Worm (Caenorhabditis elegans): ENCODE measurements around the gene snai-1.

The snai-1 gene

DNA sequence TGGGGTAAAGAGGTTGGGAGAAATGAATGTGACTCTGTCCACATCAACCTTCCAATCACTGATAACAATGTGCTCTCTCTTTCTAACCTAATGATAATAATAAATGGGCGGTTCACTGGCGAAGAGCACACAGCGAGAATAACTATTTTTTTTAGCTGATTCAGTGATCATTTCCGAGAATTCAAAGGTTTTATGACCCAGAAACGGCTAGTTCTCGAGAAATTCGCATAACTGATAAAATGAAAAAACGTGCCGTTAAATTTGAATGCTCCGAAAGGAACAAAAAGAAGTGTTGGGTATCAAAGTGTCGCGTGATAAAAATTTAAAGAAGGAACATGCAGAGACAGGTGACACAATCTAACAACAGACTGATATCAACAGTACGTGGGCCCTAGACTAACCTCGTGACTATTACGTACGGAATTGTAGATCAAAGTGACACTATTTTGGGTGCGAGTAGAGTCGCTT lies 17.7 kb downstream of the snai-1 start (continued):
- TF ChIP-seq nhr-28 (tag; optimal IDR thresholded peaks at IDR 0.05) (peak; percentile 67), saeg-2 (GFP tag; IDR thresholded peaks at IDR 0.05) (0 out of 2 replicates have a peak, but pooled peaks have one; percentile 10), T26A8.4 (GFP tag; IDR thresholded peaks at IDR 0.05) (0 out of 2 replicates have a peak, but pooled peaks have one; percentile 31), ceh-20 (GFP tag; IDR thresholded peaks at IDR 0.05) (0 out of 2 replicates have a peak, but pooled peaks have one; percentile 33), Y75B8A.6 (GFP tag; IDR thresholded peaks at IDR 0.05) (0 out of 2 replicates have a peak, but pooled peaks have one; percentile 21), mep-1 (tag; optimal IDR thresholded peaks at IDR 0.05) (peak; percentile 52), T20F7.1 (GFP tag; optimal IDR thresholded peaks at IDR 0.05) (peak; percentile 17), duxl-1 (tag; optimal IDR thresholded peaks at IDR 0.05; ENCODE audit: poor library complexity) (no peak), dve-1 (tag; optimal IDR thresholded peaks at IDR 0.05; ENCODE audit: insufficient read depth) (peak; percentile 66), mdt-29 (GFP tag; IDR thresholded peaks at IDR 0.05) (0 out of 2 replicates have a peak, but pooled peaks have one; percentile 30), daf-16 (GFP tag; optimal IDR thresholded peaks at IDR 0.05) (no peak), daf-16 (tag; optimal IDR thresholded peaks at IDR 0.05) (peak; percentile 78), aha-1 (tag) (peak; percentile 85), pha-4 (GFP tag; IDR thresholded peaks at IDR 0.05) (no peak), pha-4 (tag; optimal IDR thresholded peaks at IDR 0.05) (no peak), lir-3 (tag; optimal IDR thresholded peaks at IDR 0.05) (no peak), nhr-77 (tag; optimal IDR thresholded peaks at IDR 0.05) (peak; percentile 69), hlh-30 (tag; optimal IDR thresholded peaks at IDR 0.05; ENCODE audit: insufficient read depth) (peak; percentile 70), gei-8 (GFP tag; optimal IDR thresholded peaks at IDR 0.05) (peak; percentile 39), mxl-3 (GFP tag; optimal IDR thresholded peaks at IDR 0.05) (peak; percentile 44), hmg-1.1 (GFP tag; IDR thresholded peaks at IDR 0.05) (no peak), dmd-6 (GFP tag; IDR thresholded peaks at IDR 0.05) (peak; percentile 86)

DNA sequence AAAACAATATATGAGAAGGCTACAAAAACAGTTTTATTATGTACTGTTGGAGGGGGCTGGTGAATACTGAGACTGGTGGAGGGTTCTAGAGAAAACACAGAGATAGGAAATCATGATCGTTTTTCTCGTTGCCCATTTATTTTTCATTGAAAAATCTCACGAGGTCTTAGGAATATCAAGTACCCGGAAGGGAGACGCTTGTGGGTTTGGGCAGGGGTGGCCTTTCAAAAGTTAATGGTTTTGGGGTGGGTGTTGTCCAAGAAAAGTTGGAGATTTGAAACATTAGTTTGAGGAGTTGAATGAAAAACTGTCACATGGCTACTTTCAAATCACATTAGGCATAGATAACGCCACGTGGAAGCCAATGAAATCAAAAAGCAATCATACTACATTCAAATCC lies 18.8 kb downstream of the snai-1 start:
- no peak for TF ChIP-seq spr-1 (tag; optimal IDR thresholded peaks at IDR 0.05)
- no peak for TF ChIP-seq zip-11 (GFP tag; IDR thresholded peaks at IDR 0.05)
- no peak for TF ChIP-seq zag-1 (tag; optimal IDR thresholded peaks at IDR 0.05)
- peak; percentile 38; the same call in 1 of the 2 replicates for TF ChIP-seq lin-1 (GFP tag; IDR thresholded peaks at IDR 0.05)
- TF ChIP-seq T26A8.4 (GFP tag; IDR thresholded peaks at IDR 0.05), result peak; percentile 28; the same call in 1 of the 2 replicates
- no peak for TF ChIP-seq daf-19 (GFP tag; conservative IDR thresholded peaks at IDR 0.05)
- TF ChIP-seq lir-3 (tag; optimal IDR thresholded peaks at IDR 0.05), result no peak
- no peak for TF ChIP-seq F26F4.8 (GFP tag; conservative IDR thresholded peaks at IDR 0.05)
- TF ChIP-seq ceh-82 (tag; optimal IDR thresholded peaks at IDR 0.05), result no peak
- TF ChIP-seq nhr-41 (GFP tag; IDR thresholded peaks at IDR 0.05), result no peak
- TF ChIP-seq tra-1 (GFP tag; IDR thresholded peaks at IDR 0.05), result 0 out of 2 replicates have a peak, but pooled peaks have one; percentile 6
- no peak for TF ChIP-seq aly-2 (tag; optimal IDR thresholded peaks at IDR 0.05)
- TF ChIP-seq mep-1 (tag; optimal IDR thresholded peaks at IDR 0.05), result no peak
- no peak for TF ChIP-seq ztf-7 (tag; optimal IDR thresholded peaks at IDR 0.05)
- peak; percentile 21 for TF ChIP-seq dve-1 (tag; optimal IDR thresholded peaks at IDR 0.05; ENCODE audit: insufficient read depth)
- TF ChIP-seq zfp-3 (GFP tag; conservative IDR thresholded peaks at IDR 0.05), result no peak
- TF ChIP-seq daf-16 (GFP tag; optimal IDR thresholded peaks at IDR 0.05), result no peak
- TF ChIP-seq daf-16 (tag; optimal IDR thresholded peaks at IDR 0.05), result peak; percentile 20
- no peak for TF ChIP-seq unc-62 (GFP tag; optimal IDR thresholded peaks at IDR 0.05 in 1 of 2)
- no peak for TF ChIP-seq unc-62 (tag; optimal IDR thresholded peaks at IDR 0.05)
- TF ChIP-seq mxl-3 (GFP tag; optimal IDR thresholded peaks at IDR 0.05), result peak; percentile 46
- no peak for TF ChIP-seq zfp-2 (tag; optimal IDR thresholded peaks at IDR 0.05)
- TF ChIP-seq mes-2 (tag; optimal IDR thresholded peaks at IDR 0.05; ENCODE audit: poor library complexity, severe bottlenecking), result no peak
- TF ChIP-seq mdt-29 (GFP tag; IDR thresholded peaks at IDR 0.05), result no peak
- TF ChIP-seq hif-1 (tag; optimal IDR thresholded peaks at IDR 0.05), result no peak
- TF ChIP-seq nhr-48 (tag; optimal IDR thresholded peaks at IDR 0.05), result no peak
- TF ChIP-seq dmd-6 (GFP tag; IDR thresholded peaks at IDR 0.05), result peak; percentile 14; the same call in 1 of the 2 replicates
- TF ChIP-seq ctbp-1 (GFP tag; IDR thresholded peaks at IDR 0.05), result no peak
- no peak for TF ChIP-seq jun-1 (tag; optimal IDR thresholded peaks at IDR 0.05)
- no peak for TF ChIP-seq nhr-42 (GFP tag; IDR thresholded peaks at IDR 0.05)
- peak; percentile 25 for TF ChIP-seq duxl-1 (tag; optimal IDR thresholded peaks at IDR 0.05; ENCODE audit: poor library complexity)
- TF ChIP-seq vab-7 (GFP tag; IDR thresholded peaks at IDR 0.05), result no peak
- no peak for TF ChIP-seq ces-1 (GFP tag; optimal IDR thresholded peaks at IDR 0.05)
- TF ChIP-seq ceh-20 (GFP tag; IDR thresholded peaks at IDR 0.05), result 0 out of 2 replicates have a peak, but pooled peaks have one; percentile 12
- TF ChIP-seq php-3 (GFP tag; IDR thresholded peaks at IDR 0.05), result 0 out of 2 replicates have a peak, but pooled peaks have one; percentile 12
- no peak for TF ChIP-seq ceh-32 (tag; optimal IDR thresholded peaks at IDR 0.05; ENCODE audit: poor library complexity)
- TF ChIP-seq fos-1 (tag; optimal IDR thresholded peaks at IDR 0.05), result no peak
